Fruit fly (Drosophila melanogaster) whole organism, embryonic: ENCODE results near the gene Coq7.

ENCODE experiments used
- Antp ChIP-seq: fragments of 200-800 bp; sonication (Bioruptor generic); optimal IDR thresholded peaks from 3 replicates; lab custom pipeline; 2016; ENCODE audit warnings: missing biosample characterization, missing genetic modification characterization
- CG10147 ChIP-seq: fragments of 200-800 bp; sonication (Bioruptor generic); optimal IDR thresholded peaks from 2 replicates; lab custom pipeline; 2019; ENCODE audit warnings: missing biosample characterization, mild to moderate bottlenecking, missing genetic modification characterization, moderate library complexity
- CG10321 ChIP-seq: fragments of 200-800 bp; sonication (Bioruptor generic); IDR thresholded peaks from 2 replicates; pipeline ENCODE4 v1.3.6; 2022; ENCODE audit warnings: missing biosample characterization, missing genetic modification characterization
- CG1647 ChIP-seq: fragments of 200-800 bp; sonication (Bioruptor generic); optimal IDR thresholded peaks from 3 replicates; lab custom pipeline; 2016; ENCODE audit warnings: missing biosample characterization, missing genetic modification characterization
- CG17361 ChIP-seq: fragments of 200-800 bp; sonication (Bioruptor generic); IDR thresholded peaks from 3 replicates; pipeline ENCODE4 v1.3.6; 2022; ENCODE audit warnings: missing biosample characterization, missing genetic modification characterization
- CG17912 ChIP-seq: fragments of 200-800 bp; sonication (Bioruptor generic); optimal IDR thresholded peaks from 2 replicates; lab custom pipeline; 2018; ENCODE audit warnings: missing biosample characterization, mild to moderate bottlenecking, missing genetic modification characterization
- CG2120 ChIP-seq: fragments of 200-800 bp; sonication (Bioruptor generic); optimal IDR thresholded peaks from 3 replicates; lab custom pipeline; 2016; ENCODE audit warnings: missing biosample characterization, missing genetic modification characterization
- CG2199 ChIP-seq: fragments of 200-800 bp; sonication (Bioruptor generic); IDR thresholded peaks from 3 replicates; pipeline ENCODE4 v1.3.6; 2022; ENCODE audit warnings: missing biosample characterization, missing genetic modification characterization
- CG31441 ChIP-seq: fragments of 200-800 bp; sonication (Bioruptor generic); IDR thresholded peaks from 2 replicates; pipeline ENCODE4 v1.3.6; 2022; ENCODE audit warnings: missing biosample characterization, missing genetic modification characterization
- CG34376 ChIP-seq: fragments of 200-800 bp; sonication (Bioruptor generic); optimal IDR thresholded peaks from 2 replicates; lab custom pipeline; 2018; ENCODE audit warnings: missing biosample characterization, mild to moderate bottlenecking, missing genetic modification characterization
- CG4360 ChIP-seq: fragments of 200-800 bp; sonication (Bioruptor generic); IDR thresholded peaks from 2 replicates; pipeline ENCODE4 v1.3.6; 2022; ENCODE audit warnings: missing biosample characterization, missing genetic modification characterization
- CG4730 ChIP-seq: fragments of 200-800 bp; sonication (Bioruptor generic); IDR thresholded peaks from 2 replicates; pipeline ENCODE4 v1.3.6; 2022; ENCODE audit warnings: missing biosample characterization, missing genetic modification characterization
- CG7745 ChIP-seq: fragments of 200-800 bp; sonication (Bioruptor generic); optimal IDR thresholded peaks from 2 replicates; lab custom pipeline; 2018; ENCODE audit warnings: missing biosample characterization, mild to moderate bottlenecking, missing genetic modification characterization, moderate library complexity
- CG7786 ChIP-seq: fragments of 200-800 bp; sonication (Bioruptor generic); optimal IDR thresholded peaks from 2 replicates; lab custom pipeline; 2016; ENCODE audit warnings: missing biosample characterization, missing genetic modification characterization
- CG8944 ChIP-seq: fragments of 200-800 bp; sonication (Bioruptor generic); optimal IDR thresholded peaks from 3 replicates; lab custom pipeline; 2016; ENCODE audit warnings: missing biosample characterization, missing genetic modification characterization
- CoRest ChIP-seq: fragments of 200-800 bp; sonication (Bioruptor generic); optimal IDR thresholded peaks from 3 replicates; lab custom pipeline; 2018; ENCODE audit warnings: missing biosample characterization, mild to moderate bottlenecking, missing genetic modification characterization, moderate library complexity
- Dref ChIP-seq: fragments of 200-800 bp; sonication (Bioruptor generic); IDR thresholded peaks from 2 replicates; pipeline ENCODE4 v1.3.6; 2022; ENCODE audit warnings: missing biosample characterization, missing genetic modification characterization
- E2f2 ChIP-seq: fragments of 200-800 bp; sonication (Bioruptor generic); IDR thresholded peaks from 2 replicates; pipeline ENCODE4 v1.3.6; 2022; ENCODE audit warnings: missing biosample characterization, missing genetic modification characterization
- Nf-YB ChIP-seq: fragments of 200-800 bp; sonication (Bioruptor generic); optimal IDR thresholded peaks from 3 replicates; lab custom pipeline; 2019; ENCODE audit warnings: missing biosample characterization, mild to moderate bottlenecking, missing genetic modification characterization, moderate library complexity
- Six4 ChIP-seq: fragments of 200-800 bp; sonication (Bioruptor generic); optimal IDR thresholded peaks from 2 replicates; lab custom pipeline; 2016; ENCODE audit warnings: missing biosample characterization, missing genetic modification characterization
- abd-A ChIP-seq: fragments of 200-800 bp; sonication (Bioruptor generic); optimal IDR thresholded peaks from 3 replicates; lab custom pipeline; 2019; ENCODE audit warnings: missing biosample characterization, mild to moderate bottlenecking, missing genetic modification characterization, moderate library complexity
- ara ChIP-seq: fragments of 200-800 bp; sonication (Bioruptor generic); IDR thresholded peaks from 2 replicates; pipeline ENCODE4 v1.3.6; 2022; ENCODE audit warnings: missing biosample characterization, missing genetic modification characterization
- bcd ChIP-seq: fragments of 200-800 bp; sonication (Bioruptor generic); optimal IDR thresholded peaks from 2 replicates; lab custom pipeline; 2017; ENCODE audit warnings: missing biosample characterization, mild to moderate bottlenecking, missing genetic modification characterization
- bsh ChIP-seq, 2 experiments: fragments of 200-800 bp; sonication (Bioruptor generic); optimal IDR thresholded peaks; 2 replicates each; lab custom pipeline; 2017 to 2018; ENCODE audit warnings: mild to moderate bottlenecking in 2 of 2, missing biosample characterization in 2 of 2, missing genetic modification characterization in 2 of 2, moderate library complexity in 1 of 2
- cato ChIP-seq: fragments of 200-800 bp; sonication (Bioruptor generic); optimal IDR thresholded peaks from 2 replicates; lab custom pipeline; 2016; ENCODE audit warnings: missing biosample characterization, missing genetic modification characterization, borderline replicate concordance
- croc ChIP-seq: fragments of 200-800 bp; sonication (Bioruptor generic); conservative IDR thresholded peaks from 3 replicates; pipeline ENCODE4 v1.3.6; 2022; ENCODE audit warnings: missing biosample characterization, missing genetic modification characterization
- dan ChIP-seq: fragments of 200-800 bp; sonication (Bioruptor generic); IDR thresholded peaks from 2 replicates; pipeline ENCODE4 v1.3.6; 2022; ENCODE audit warnings: missing biosample characterization, missing genetic modification characterization
- danr ChIP-seq: fragments of 200-800 bp; sonication (Bioruptor generic); IDR thresholded peaks from 2 replicates; pipeline ENCODE4 v1.3.6; 2022; ENCODE audit warnings: missing biosample characterization, missing genetic modification characterization
- dpn ChIP-seq, 2 experiments: fragments of 200-800 bp; sonication (Bioruptor generic); optimal IDR thresholded peaks; 3 replicates each; lab custom pipeline; 2016; ENCODE audit warnings: missing biosample characterization in 2 of 2, missing genetic modification characterization in 2 of 2
- exex ChIP-seq: fragments of 200-800 bp; sonication (Bioruptor generic); optimal IDR thresholded peaks from 4 replicates; lab custom pipeline; 2018; ENCODE audit warnings: missing biosample characterization, mild to moderate bottlenecking, missing genetic modification characterization, moderate library complexity
- fd102C ChIP-seq: fragments of 200-800 bp; sonication (Bioruptor generic); optimal IDR thresholded peaks from 2 replicates; lab custom pipeline; 2018; ENCODE audit warnings: missing biosample characterization, mild to moderate bottlenecking, missing genetic modification characterization, moderate library complexity
- fd3F ChIP-seq: fragments of 200-800 bp; sonication (Bioruptor generic); optimal IDR thresholded peaks from 2 replicates; lab custom pipeline; 2018; ENCODE audit warnings: missing biosample characterization, mild to moderate bottlenecking, missing genetic modification characterization, moderate library complexity
- fd96Cb ChIP-seq: fragments of 200-800 bp; sonication (Bioruptor generic); optimal IDR thresholded peaks from 2 replicates; lab custom pipeline; 2018; ENCODE audit warnings: missing biosample characterization, mild to moderate bottlenecking, missing genetic modification characterization, moderate library complexity
- fru ChIP-seq: fragments of >200 bp; optimal IDR thresholded peaks from 2 replicates; lab custom pipeline; 2017
- grn ChIP-seq: fragments of 200-800 bp; sonication (Bioruptor generic); optimal IDR thresholded peaks from 3 replicates; lab custom pipeline; 2017; ENCODE audit warnings: missing biosample characterization, missing genetic modification characterization
- jigr1 ChIP-seq: fragments of 200-800 bp; sonication (Bioruptor generic); IDR thresholded peaks from 3 replicates; pipeline ENCODE4 v1.3.6; 2022; ENCODE audit warnings: missing biosample characterization, missing genetic modification characterization
- klu ChIP-seq: fragments of 200-800 bp; sonication (Bioruptor generic); IDR thresholded peaks from 2 replicates; pipeline ENCODE4 v1.3.6; 2022; ENCODE audit warnings: missing biosample characterization, missing genetic modification characterization
- knrl ChIP-seq: fragments of 200-800 bp; sonication (Bioruptor generic); IDR thresholded peaks from 3 replicates; pipeline ENCODE4 v1.3.6; 2022; ENCODE audit warnings: missing biosample characterization, missing genetic modification characterization; ENCODE audit not compliant: partially characterized antibody
- lilli ChIP-seq: fragments of 200-800 bp; sonication (Bioruptor generic); optimal IDR thresholded peaks from 3 replicates; lab custom pipeline; 2016; ENCODE audit warnings: missing biosample characterization, missing genetic modification characterization
- lov ChIP-seq, 2 experiments: fragments of 200-800 bp in 1 of 2; fragments of >200 bp in 1 of 2; sonication (Bioruptor generic) in 1 of 2; IDR thresholded peaks in 1 of 2; optimal IDR thresholded peaks in 1 of 2; 2 replicates in 1 of 2; 3 replicates in 1 of 2; pipeline versions ENCODE4 v1.3.6 to Lab custom; 2017 to 2022; ENCODE audit warnings: missing biosample characterization in 1 of 2, missing genetic modification characterization in 1 of 2
- odd ChIP-seq: fragments of 200-800 bp; sonication (Bioruptor generic); optimal IDR thresholded peaks from 2 replicates; lab custom pipeline; 2017; ENCODE audit warnings: missing biosample characterization, mild to moderate bottlenecking, missing genetic modification characterization
- ranshi ChIP-seq: fragments of 200-800 bp; sonication (Bioruptor generic); IDR thresholded peaks from 2 replicates; pipeline ENCODE4 v1.3.6; 2022; ENCODE audit warnings: missing biosample characterization, missing genetic modification characterization
- rib ChIP-seq: fragments of 200-800 bp; sonication (Bioruptor generic); IDR thresholded peaks from 2 replicates; pipeline ENCODE4 v1.3.6; 2022; ENCODE audit warnings: missing biosample characterization, missing genetic modification characterization
- schlank ChIP-seq: fragments of 200-800 bp; sonication (Bioruptor generic); optimal IDR thresholded peaks from 2 replicates; lab custom pipeline; 2018; ENCODE audit warnings: missing biosample characterization, mild to moderate bottlenecking, missing genetic modification characterization
- tap ChIP-seq: fragments of 200-800 bp; optimal IDR thresholded peaks from 3 replicates; lab custom pipeline; 2019; ENCODE audit warnings: missing biosample characterization, mild to moderate bottlenecking, missing genetic modification characterization, moderate library complexity
- tll ChIP-seq, 2 experiments: fragments of 200-800 bp in 1 of 2; fragments of >200 bp in 1 of 2; sonication (Bioruptor generic) in 1 of 2; optimal IDR thresholded peaks; 2 replicates each; lab custom pipeline; 2017 to 2019; ENCODE audit warnings: missing biosample characterization in 2 of 2, missing genetic modification characterization in 2 of 2, mild to moderate bottlenecking in 1 of 2, moderate library complexity in 1 of 2
- toy ChIP-seq: fragments of 200-800 bp; sonication (Bioruptor generic); IDR thresholded peaks from 2 replicates; pipeline ENCODE4 v1.3.6; 2022; ENCODE audit warnings: missing biosample characterization, missing genetic modification characterization
- trem ChIP-seq: fragments of 200-800 bp; optimal IDR thresholded peaks from 3 replicates; lab custom pipeline; 2019; ENCODE audit warnings: missing biosample characterization, mild to moderate bottlenecking, missing genetic modification characterization, moderate library complexity
- usp ChIP-seq: fragments of >200 bp; optimal IDR thresholded peaks from 2 replicates; lab custom pipeline; 2017; ENCODE audit warnings: missing biosample characterization, missing genetic modification characterization
- wdn ChIP-seq: fragments of 200-800 bp; sonication (Bioruptor generic); IDR thresholded peaks from 2 replicates; pipeline ENCODE4 v1.3.6; 2022; ENCODE audit warnings: missing biosample characterization, missing genetic modification characterization

Coq7 gene

dm6 chrX:6744088-6744487 is 26.9 kb upstream of the Coq7 start, which contains the start of gene RpL17 (continued):
- peak; percentile 44; the same call in 1 of the 3 replicates for TF ChIP-seq knrl (GFP tag; lab: Robert Waterston, UW)
- TF ChIP-seq bsh (GFP tag; optimal IDR thresholded peaks at IDR 0.05; lab: Kevin White, UChicago), result peak in 1 of 2 experiments; percentile 63
- no peak for TF ChIP-seq usp (GFP tag; lab: Kevin White, UChicago)
- peak; percentile 90 for TF ChIP-seq odd (GFP tag; lab: Kevin White, UChicago)
- no peak for TF ChIP-seq lov (optimal IDR thresholded peaks at IDR 0.05; lab: Kevin White, UChicago)
- peak; percentile 93 for TF ChIP-seq lov (GFP tag; IDR thresholded peaks at IDR 0.05; lab: Robert Waterston, UW)
- TF ChIP-seq fru (lab: Kevin White, UChicago), result no peak
- TF ChIP-seq CG7745 (tag; lab: Kevin White, UChicago), result peak; percentile 33
- peak; percentile 67 for TF ChIP-seq fd3F (GFP tag; lab: Kevin White, UChicago)
- TF ChIP-seq trem (tag; lab: Kevin White, UChicago), result peak; percentile 13
- TF ChIP-seq fd96Cb (tag; lab: Kevin White, UChicago), result peak; percentile 30
- TF ChIP-seq Dref (GFP tag; lab: Robert Waterston, UW), result peak; percentile 55
- peak; percentile 64; the same call in 1 of the 2 replicates for TF ChIP-seq danr (GFP tag; lab: Robert Waterston, UW)
- TF ChIP-seq Nf-YB, result peak; percentile 72
- no peak for TF ChIP-seq tll (GFP tag; optimal IDR thresholded peaks at IDR 0.05; lab: Kevin White, UChicago)
- no peak for TF ChIP-seq abd-A
- TF ChIP-seq dpn (GFP tag; optimal IDR thresholded peaks at IDR 0.05; lab: Kevin White, UChicago), result peak; percentile 73 to 92
- TF ChIP-seq ranshi, result peak; percentile 84
- peak; percentile 38 for TF ChIP-seq cato (GFP tag; lab: Kevin White, UChicago)
- peak; percentile 78 for TF ChIP-seq CG8944
- peak; percentile 47; the same call in 2 of the 3 replicates for TF ChIP-seq CG17361 (GFP tag; lab: Robert Waterston, UW)
- TF ChIP-seq grn (GFP tag; lab: Kevin White, UChicago), result peak; percentile 68
- TF ChIP-seq CG4730 (GFP tag; lab: Robert Waterston, UW), result peak; percentile 51; the same call in 1 of the 2 replicates
- TF ChIP-seq Antp (GFP tag; lab: Kevin White, UChicago), result peak; percentile 80
- TF ChIP-seq toy (GFP tag; lab: Robert Waterston, UW), result peak; percentile 69; the same call in 1 of the 2 replicates
- peak; percentile 72; the same call in 1 of the 2 replicates for TF ChIP-seq CG31441 (GFP tag; lab: Robert Waterston, UW)
- peak; percentile 57 for TF ChIP-seq CoRest
- TF ChIP-seq E2f2 (GFP tag; lab: Robert Waterston, UW), result peak; percentile 65
- peak; percentile 25; the same call in 1 of the 2 replicates for TF ChIP-seq CG4360 (GFP tag; lab: Robert Waterston, UW)
- peak; percentile 74 for TF ChIP-seq fd102C (GFP tag; lab: Kevin White, UChicago)
- peak; percentile 95 for TF ChIP-seq CG17912
- TF ChIP-seq schlank (tag; lab: Kevin White, UChicago), result peak; percentile 90
- TF ChIP-seq CG2120 (GFP tag; lab: Kevin White, UChicago), result peak; percentile 75
- peak; percentile 53; the same call in 1 of the 2 replicates for TF ChIP-seq wdn (GFP tag; lab: Robert Waterston, UW)
- TF ChIP-seq CG7786 (GFP tag; lab: Kevin White, UChicago), result peak; percentile 81
- no peak for TF ChIP-seq Six4
- TF ChIP-seq ara (GFP tag; lab: Robert Waterston, UW), result peak; percentile 84
- TF ChIP-seq CG10321 (GFP tag; lab: Robert Waterston, UW), result peak; percentile 69; the same call in 1 of the 2 replicates
- peak; percentile 42 for TF ChIP-seq exex
- peak; percentile 77; the same call in 1 of the 2 replicates for TF ChIP-seq rib
- TF ChIP-seq CG10147 (GFP tag; lab: Kevin White, UChicago), result peak; percentile 70
- no peak for TF ChIP-seq dan (GFP tag; lab: Robert Waterston, UW)
- peak; percentile 92 for TF ChIP-seq bcd
- peak; percentile 58; the same call in 1 of the 3 replicates for TF ChIP-seq CG2199 (GFP tag; lab: Robert Waterston, UW)
- peak; percentile 73 for TF ChIP-seq klu (GFP tag; lab: Robert Waterston, UW)
- TF ChIP-seq lilli, result peak; percentile 74
- peak; percentile 62 for TF ChIP-seq CG1647
- TF ChIP-seq tap (tag; lab: Kevin White, UChicago), result no peak
- TF ChIP-seq jigr1 (GFP tag; lab: Robert Waterston, UW), result no peak
- TF ChIP-seq croc, result peak; percentile 66
- peak; percentile 89 for TF ChIP-seq CG34376 (GFP tag; lab: Kevin White, UChicago)
